Worm (Caenorhabditis elegans) whole organism, midembryonic: ENCODE results near the gene twk-7.

ENCODE experiments used
- klf-2 ChIP-seq: fragments of 200-800 bp; sonication (Bioruptor generic); conservative IDR thresholded peaks from 2 replicates; pipeline ENCODE4 v1.3.6; 2022; ENCODE audit warnings: missing genetic modification reagents, missing genetic modification characterization, missing compliant biosample characterization
- tab-1 ChIP-seq: fragments of 200-800 bp; sonication (Bioruptor generic); IDR thresholded peaks from 2 replicates; pipeline ENCODE4 v1.3.6; 2022; ENCODE audit warnings: missing genetic modification characterization, missing compliant biosample characterization

- TF ChIP-seq tab-1, result no peak
- no peak for TF ChIP-seq klf-2 (GFP tag; lab: Robert Waterston, UW)
Observed at ce11 chrIII:8630833-8631232, 12.7 kb downstream of the twk-7 start, which contains the start of gene dnj-10.
